Worm (Caenorhabditis elegans): ENCODE data around the gene Y51A2D.13.

Gene Y51A2D.13

DNA sequence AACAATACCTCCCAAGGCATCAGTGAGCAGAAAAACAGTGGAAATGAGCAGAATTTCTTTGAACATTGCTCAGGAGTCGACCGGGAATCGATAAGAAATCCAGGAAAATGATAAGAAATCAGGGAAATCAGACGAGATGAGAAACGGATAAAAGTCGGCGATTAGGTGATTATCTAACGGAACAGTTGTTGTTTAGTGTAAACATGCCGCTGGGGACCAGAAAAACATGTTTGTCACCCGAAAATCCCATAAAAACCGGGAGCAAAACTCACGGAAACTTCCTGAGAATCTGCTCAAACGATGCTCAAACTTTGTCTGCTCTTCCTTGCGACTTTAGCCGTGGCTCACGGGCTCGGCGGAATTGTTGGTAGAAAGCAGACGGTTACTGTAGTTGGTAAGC, 23.1 kb downstream of the Y51A2D.13 start, which contains the start of the genes ttr-24 and ttr-25:
TSS of gene ttr-24 (minus strand) at position 156 of the 400 bp plus-strand sequence.
TSS of gene ttr-25 (plus strand) at position 227 of the 400 bp plus-strand sequence.
- TF ChIP-seq ama-1 (optimal IDR thresholded peaks at IDR 0.05) (no peak), crh-2 (tag; optimal IDR thresholded peaks at IDR 0.05) (no peak), sem-4 (tag; optimal IDR thresholded peaks at IDR 0.05) (no peak), mab-5 (tag; optimal IDR thresholded peaks at IDR 0.05) (no peak), nhr-129 (tag; optimal IDR thresholded peaks at IDR 0.05) (no peak), nhr-10 (tag; optimal IDR thresholded peaks at IDR 0.05) (no peak)

DNA sequence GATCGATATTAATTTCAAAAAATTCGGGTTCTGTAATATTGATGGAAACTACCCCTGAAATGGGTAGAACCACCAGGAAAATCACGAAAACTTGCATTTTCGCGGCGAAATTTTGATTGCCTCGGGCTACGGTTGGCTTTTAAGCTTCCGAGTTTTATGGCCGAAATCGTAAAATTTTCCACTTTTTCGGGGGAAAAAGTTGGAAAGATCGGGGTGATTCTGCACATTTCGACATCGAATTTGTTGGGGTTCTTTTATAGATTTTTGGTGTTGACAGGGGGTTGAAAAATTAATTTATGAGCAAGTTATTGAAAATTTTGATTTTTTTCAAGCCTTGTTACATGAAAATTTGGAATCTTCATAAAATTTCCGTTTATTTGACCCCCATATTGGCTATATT, 25.8 kb downstream of the Y51A2D.13 start, which contains the start of gene Y51A2D.8:
TSS of gene Y51A2D.8 (minus strand) at position 101 of the 400 bp plus-strand sequence.
- TF ChIP-seq ztf-11 (tag; optimal IDR thresholded peaks at IDR 0.05) (no peak), egl-27 (tag; optimal IDR thresholded peaks at IDR 0.05) (no peak)

DNA sequence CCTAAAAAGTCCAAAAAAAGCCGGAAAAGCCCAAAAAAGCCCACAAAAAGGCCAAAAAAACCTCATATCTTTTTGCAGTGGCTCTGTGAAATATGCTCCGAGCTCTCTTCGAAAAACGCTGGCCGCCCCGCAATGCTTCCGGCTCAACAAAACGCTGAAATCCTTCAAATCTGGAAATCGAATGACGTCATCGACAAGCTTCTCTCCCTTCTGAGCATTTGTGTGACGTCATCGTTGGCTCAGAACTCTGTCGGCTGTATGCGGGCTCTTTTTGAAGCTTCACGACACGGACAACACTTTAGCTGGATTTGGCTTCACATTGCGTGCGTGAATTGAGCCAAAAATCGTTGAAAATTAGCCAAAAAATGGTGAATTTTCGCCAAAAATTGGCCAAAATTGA, 43.6 kb downstream of the Y51A2D.13 start:
- no peak for TF ChIP-seq blmp-1 (tag; optimal IDR thresholded peaks at IDR 0.05; ENCODE audit: insufficient read depth)
- TF ChIP-seq elt-1 (tag; optimal IDR thresholded peaks at IDR 0.05) = no peak
- TF ChIP-seq skn-1 (tag; optimal IDR thresholded peaks at IDR 0.05) = no peak
- no peak for TF ChIP-seq lin-39 (tag; optimal IDR thresholded peaks at IDR 0.05)
- no peak for TF ChIP-seq elt-3 (tag; optimal IDR thresholded peaks at IDR 0.05)
- TF ChIP-seq lin-13 (GFP tag; optimal IDR thresholded peaks at IDR 0.05) = no peak
- TF ChIP-seq ztf-11 (tag; optimal IDR thresholded peaks at IDR 0.05) = no peak
- no peak for TF ChIP-seq sma-3 (GFP tag; optimal IDR thresholded peaks at IDR 0.05)
- TF ChIP-seq ceh-16 (tag; optimal IDR thresholded peaks at IDR 0.05) = no peak
- TF ChIP-seq ztf-4 (tag; optimal IDR thresholded peaks at IDR 0.05) = no peak
- TF ChIP-seq unc-55 (GFP tag; optimal IDR thresholded peaks at IDR 0.05) = no peak
- no peak for TF ChIP-seq unc-62 (GFP tag; optimal IDR thresholded peaks at IDR 0.05)
- TF ChIP-seq mab-5 (tag; optimal IDR thresholded peaks at IDR 0.05) = no peak
- no peak for TF ChIP-seq gmeb-1 (tag; optimal IDR thresholded peaks at IDR 0.05)
- TF ChIP-seq alr-1 (tag; optimal IDR thresholded peaks at IDR 0.05) = no peak
- no peak for TF ChIP-seq nhr-129 (tag; optimal IDR thresholded peaks at IDR 0.05)
- TF ChIP-seq nhr-6 (tag; optimal IDR thresholded peaks at IDR 0.05) = no peak

DNA sequence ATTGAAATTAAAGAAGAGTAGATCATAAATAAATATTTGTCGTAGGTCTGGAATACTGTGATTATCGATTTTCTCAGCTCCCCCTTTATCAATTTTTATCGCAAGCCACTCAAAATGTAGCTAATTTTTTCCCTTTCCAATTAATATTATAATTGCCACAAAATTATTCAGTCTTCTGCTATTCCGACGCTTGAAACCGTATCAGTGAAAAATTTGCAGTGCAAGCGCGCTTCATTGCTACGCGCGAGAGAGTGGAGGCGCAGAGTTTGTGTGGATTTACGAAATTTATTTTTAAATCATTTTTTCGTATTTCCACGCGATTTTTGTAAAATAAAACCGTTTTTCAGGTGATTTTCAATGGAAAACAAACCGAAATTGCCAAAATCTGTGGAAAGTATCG, 46.0 kb downstream of the Y51A2D.13 start, which contains the start of gene ints-5:
TSS of gene ints-5 (plus strand) at position 348 of the 400 bp plus-strand sequence.
- TF ChIP-seq nhr-11 (tag; optimal IDR thresholded peaks at IDR 0.05) = no peak
- TF ChIP-seq sma-3 (GFP tag; optimal IDR thresholded peaks at IDR 0.05) = peak; percentile 45
- peak; percentile 2 for TF ChIP-seq F13H6.1 (tag; optimal IDR thresholded peaks at IDR 0.05)
- TF ChIP-seq unc-55 (GFP tag; optimal IDR thresholded peaks at IDR 0.05) = peak; percentile 71
- TF ChIP-seq nhr-129 (tag; optimal IDR thresholded peaks at IDR 0.05) = peak; percentile 30
- no peak for TF ChIP-seq nhr-23 (tag; optimal IDR thresholded peaks at IDR 0.05)
- no peak for TF ChIP-seq egl-27 (tag; optimal IDR thresholded peaks at IDR 0.05)
- peak; percentile 63 for TF ChIP-seq gmeb-1 (tag; optimal IDR thresholded peaks at IDR 0.05)
- peak; percentile 20 to 70 for TF ChIP-seq lsy-2 (tag; optimal IDR thresholded peaks at IDR 0.05)
- peak; percentile 61 for TF ChIP-seq C34F6.9 (tag; optimal IDR thresholded peaks at IDR 0.05)
- TF ChIP-seq ceh-82 (tag; optimal IDR thresholded peaks at IDR 0.05) = no peak
- no peak for TF ChIP-seq elt-3 (tag; optimal IDR thresholded peaks at IDR 0.05)
- no peak for TF ChIP-seq sma-9 (GFP tag; optimal IDR thresholded peaks at IDR 0.05)
- no peak for TF ChIP-seq sma-9 (tag; optimal IDR thresholded peaks at IDR 0.05)
- TF ChIP-seq elt-1 (tag; optimal IDR thresholded peaks at IDR 0.05) = no peak
- no peak for TF ChIP-seq alr-1 (tag; optimal IDR thresholded peaks at IDR 0.05)
- TF ChIP-seq lin-13 (GFP tag; optimal IDR thresholded peaks at IDR 0.05) = peak; percentile 61
- TF ChIP-seq R02D3.7 (tag; optimal IDR thresholded peaks at IDR 0.05) = peak; percentile 65
- TF ChIP-seq lin-11 (tag; optimal IDR thresholded peaks at IDR 0.05) = peak; percentile 27
- TF ChIP-seq fos-1 (tag; optimal IDR thresholded peaks at IDR 0.05) = no peak
- TF ChIP-seq nhr-6 (tag; optimal IDR thresholded peaks at IDR 0.05) = peak; percentile 17
- peak; percentile 6 for TF ChIP-seq nhr-21 (tag; optimal IDR thresholded peaks at IDR 0.05)
- TF ChIP-seq snpc-4 (tag; optimal IDR thresholded peaks at IDR 0.05) = peak; percentile 42

DNA sequence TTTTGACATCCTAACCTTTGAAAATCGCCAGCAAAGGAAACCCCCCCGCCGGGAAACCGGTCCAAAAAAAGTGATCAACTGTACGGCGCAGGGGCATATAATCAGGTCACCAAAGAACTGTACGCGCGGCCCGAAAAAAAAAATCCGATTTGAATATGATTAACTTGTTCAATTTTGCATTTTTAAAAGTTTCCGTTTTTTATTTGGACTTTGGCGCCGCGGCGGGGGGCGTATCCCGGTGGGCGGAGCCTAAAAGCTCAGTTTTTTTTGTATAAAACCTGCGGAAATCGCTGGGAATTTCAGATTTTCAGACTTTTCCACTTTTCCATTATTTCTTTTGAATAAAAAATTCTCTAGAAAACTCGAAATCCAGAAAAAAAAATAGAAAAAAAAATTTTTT, 55.1 kb downstream of the Y51A2D.13 start, which contains the start of gene hmit-1.2:
TSS of gene hmit-1.2 (plus strand) at position 301 of the 400 bp plus-strand sequence.
- TF ChIP-seq mdl-1 (tag; optimal IDR thresholded peaks at IDR 0.05) = no peak
- no peak for TF ChIP-seq elt-1 (tag; optimal IDR thresholded peaks at IDR 0.05)
- no peak for TF ChIP-seq Y55F3AM.14 (GFP tag; optimal IDR thresholded peaks at IDR 0.05)

Measured in whole organism, L2 larva.